Worm (Caenorhabditis elegans): ENCODE measurements around the gene C45G9.14.

C45G9.14 gene

ce11 chrIII:5081573-5081823 is 36.7 kb downstream of the C45G9.14 start, which contains the start of gene cox-6A:
TSS of gene cox-6A (plus strand) at chrIII:5081724.
- no peak for TF ChIP-seq nhr-11 (tag; optimal IDR thresholded peaks at IDR 0.05)

- TF ChIP-seq crh-2 (tag; optimal IDR thresholded peaks at IDR 0.05) (no peak), lin-13 (GFP tag; optimal IDR thresholded peaks at IDR 0.05) (no peak), lin-39 (tag; optimal IDR thresholded peaks at IDR 0.05) (no peak), nhr-11 (tag; optimal IDR thresholded peaks at IDR 0.05) (no peak), elt-3 (tag; optimal IDR thresholded peaks at IDR 0.05) (no peak), sma-3 (GFP tag; optimal IDR thresholded peaks at IDR 0.05) (peak; percentile 24), unc-39 (tag; optimal IDR thresholded peaks at IDR 0.05) (no peak), unc-62 (GFP tag; optimal IDR thresholded peaks at IDR 0.05) (no peak), gmeb-1 (tag; optimal IDR thresholded peaks at IDR 0.05) (no peak), ceh-16 (tag; optimal IDR thresholded peaks at IDR 0.05) (no peak), ceh-82 (tag; optimal IDR thresholded peaks at IDR 0.05) (no peak), C34F6.9 (tag; optimal IDR thresholded peaks at IDR 0.05) (no peak), R02D3.7 (tag; optimal IDR thresholded peaks at IDR 0.05) (no peak), ztf-4 (tag; optimal IDR thresholded peaks at IDR 0.05) (peak; percentile 31), peb-1 (tag; optimal IDR thresholded peaks at IDR 0.05) (no peak), nhr-21 (tag; optimal IDR thresholded peaks at IDR 0.05) (peak; percentile 22), fos-1 (tag; optimal IDR thresholded peaks at IDR 0.05) (no peak), snpc-4 (tag; optimal IDR thresholded peaks at IDR 0.05) (no peak)
Observed at ce11 chrIII:5083304-5083703, 38.5 kb downstream of the C45G9.14 start.

- TF ChIP-seq nhr-129 (tag; optimal IDR thresholded peaks at IDR 0.05): no peak
- TF ChIP-seq zag-1 (tag; optimal IDR thresholded peaks at IDR 0.05): no peak
- no peak for TF ChIP-seq egl-27 (tag; optimal IDR thresholded peaks at IDR 0.05)
- no peak for TF ChIP-seq Y55F3AM.14 (GFP tag; optimal IDR thresholded peaks at IDR 0.05)
- peak; percentile 23 for TF ChIP-seq unc-55 (GFP tag; optimal IDR thresholded peaks at IDR 0.05)
- TF ChIP-seq C34F6.9 (tag; optimal IDR thresholded peaks at IDR 0.05): no peak
- no peak for TF ChIP-seq mab-5 (tag; optimal IDR thresholded peaks at IDR 0.05)
Observed at ce11 chrIII:5085529-5085928, 40.7 kb downstream of the C45G9.14 start, which contains the start of gene cah-1. TSS of gene cah-1 (minus strand) at chrIII:5085629.

- TF ChIP-seq nhr-21 (tag; optimal IDR thresholded peaks at IDR 0.05): peak; percentile 68
- TF ChIP-seq snpc-4 (tag; optimal IDR thresholded peaks at IDR 0.05): no peak
- TF ChIP-seq unc-39 (tag; optimal IDR thresholded peaks at IDR 0.05): no peak
- peak; percentile 77 for TF ChIP-seq sma-9 (GFP tag; optimal IDR thresholded peaks at IDR 0.05)
- TF ChIP-seq sma-9 (tag; optimal IDR thresholded peaks at IDR 0.05): no peak
- no peak for TF ChIP-seq ztf-4 (tag; optimal IDR thresholded peaks at IDR 0.05)
- peak; percentile 2 for TF ChIP-seq fos-1 (tag; optimal IDR thresholded peaks at IDR 0.05)
- peak; percentile 37 for TF ChIP-seq nhr-25 (tag; optimal IDR thresholded peaks at IDR 0.05)
- TF ChIP-seq R02D3.7 (tag; optimal IDR thresholded peaks at IDR 0.05): no peak
Observed at ce11 chrIII:5089489-5089888, 44.7 kb downstream of the C45G9.14 start.

- no peak for TF ChIP-seq blmp-1 (tag; optimal IDR thresholded peaks at IDR 0.05; ENCODE audit: insufficient read depth)
Observed at ce11 chrIII:5092345-5092744, 47.5 kb downstream of the C45G9.14 start.

- no peak for TF ChIP-seq skn-1 (tag; optimal IDR thresholded peaks at IDR 0.05)
- TF ChIP-seq lin-13 (GFP tag; optimal IDR thresholded peaks at IDR 0.05): no peak
- no peak for TF ChIP-seq unc-62 (GFP tag; optimal IDR thresholded peaks at IDR 0.05)
- TF ChIP-seq nhr-23 (tag; optimal IDR thresholded peaks at IDR 0.05): no peak
Observed at ce11 chrIII:5094506-5094905, 49.7 kb downstream of the C45G9.14 start, which contains the start of gene F54D8.10. TSS of gene F54D8.10 (plus strand) at chrIII:5094806.
